Fruit fly (Drosophila melanogaster): ENCODE data around the gene CG10839.

DNA sequence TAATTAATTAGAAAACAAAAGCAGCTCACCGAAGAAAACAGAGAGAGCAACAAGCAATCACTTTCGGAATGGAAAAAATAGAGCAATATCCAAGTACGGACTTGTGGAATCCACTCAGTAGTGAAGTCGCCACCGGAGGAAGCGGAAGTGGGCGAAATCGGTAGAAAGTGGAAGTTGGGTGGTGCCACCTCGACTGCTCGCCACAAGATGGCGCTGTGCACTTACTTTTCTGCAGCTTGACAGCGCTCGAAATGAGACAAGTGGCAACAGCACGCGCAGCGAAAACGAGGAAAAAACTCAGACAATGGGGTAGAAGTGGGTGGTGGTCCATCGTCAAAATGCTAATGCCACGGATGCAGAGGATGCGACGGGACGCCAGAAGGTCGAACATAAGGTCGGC lies 29.8 kb upstream of the CG10839 start:
- no peak for TF ChIP-seq CG17806 (tag; optimal IDR thresholded peaks at IDR 0.05)
- no peak for TF ChIP-seq Pif1A (GFP tag; optimal IDR thresholded peaks at IDR 0.05)
- TF ChIP-seq fd96Ca (GFP tag; IDR thresholded peaks at IDR 0.05) = no peak
- no peak for TF ChIP-seq EcR (GFP tag; optimal IDR thresholded peaks at IDR 0.05)

Data from whole organism, pupa.